Fruit fly (Drosophila melanogaster) whole organism, embryonic: Measurements from ENCODE around the gene CG33947.

Experiments
- ATbp ChIP-seq: fragments of 200-800 bp; sonication (Bioruptor generic); optimal IDR thresholded peaks from 2 replicates; lab custom pipeline; 2017; ENCODE audit warnings: missing biosample characterization, mild to moderate bottlenecking, missing genetic modification characterization, missing genetic modification reagents
- Antp ChIP-seq: fragments of 200-800 bp; sonication (Bioruptor generic); optimal IDR thresholded peaks from 3 replicates; lab custom pipeline; 2016; ENCODE audit warnings: missing biosample characterization, missing genetic modification characterization
- CG10147 ChIP-seq: fragments of 200-800 bp; sonication (Bioruptor generic); optimal IDR thresholded peaks from 2 replicates; lab custom pipeline; 2019; ENCODE audit warnings: missing biosample characterization, mild to moderate bottlenecking, missing genetic modification characterization, moderate library complexity
- CG11456 ChIP-seq: fragments of 200-800 bp; sonication (Bioruptor generic); IDR thresholded peaks from 3 replicates; pipeline ENCODE4 v1.3.6; 2022; ENCODE audit warnings: missing biosample characterization, missing genetic modification characterization
- CG11504 ChIP-seq: fragments of 200-800 bp; sonication (Bioruptor generic); optimal IDR thresholded peaks from 3 replicates; lab custom pipeline; 2019; ENCODE audit warnings: missing biosample characterization, mild to moderate bottlenecking, missing genetic modification characterization, moderate library complexity
- CG1603 ChIP-seq: fragments of 200-800 bp; sonication (Bioruptor generic); optimal IDR thresholded peaks from 2 replicates; lab custom pipeline; 2019; ENCODE audit warnings: missing biosample characterization, mild to moderate bottlenecking, missing genetic modification characterization, moderate library complexity
- CG17568 ChIP-seq: fragments of 200-800 bp; sonication (Bioruptor generic); optimal IDR thresholded peaks from 2 replicates; lab custom pipeline; 2018; ENCODE audit warnings: missing biosample characterization, mild to moderate bottlenecking, missing genetic modification characterization, moderate library complexity
- CG17612 ChIP-seq: fragments of 200-800 bp; sonication (Bioruptor generic); IDR thresholded peaks from 2 replicates; pipeline ENCODE4 v1.3.6; 2022; ENCODE audit warnings: missing biosample characterization, missing genetic modification characterization
- CG2712 ChIP-seq: fragments of 200-800 bp; optimal IDR thresholded peaks from 3 replicates; lab custom pipeline; 2019; ENCODE audit warnings: missing biosample characterization, mild to moderate bottlenecking, missing genetic modification characterization, moderate library complexity
- CG30403 ChIP-seq: fragments of 200-800 bp; sonication (Bioruptor generic); optimal IDR thresholded peaks from 3 replicates; lab custom pipeline; 2016; ENCODE audit warnings: missing biosample characterization, missing genetic modification characterization
- CG32767 ChIP-seq: fragments of 200-800 bp; sonication (Bioruptor generic); IDR thresholded peaks from 2 replicates; pipeline ENCODE4 v1.3.6; 2022; ENCODE audit warnings: missing biosample characterization, missing genetic modification characterization
- CG34224 ChIP-seq: fragments of 200-800 bp; sonication (Bioruptor generic); IDR thresholded peaks from 3 replicates; pipeline ENCODE4 v1.3.6; 2022; ENCODE audit warnings: missing biosample characterization, missing genetic modification characterization; ENCODE audit not compliant: partially characterized antibody
- CG4360 ChIP-seq: fragments of 200-800 bp; sonication (Bioruptor generic); IDR thresholded peaks from 2 replicates; pipeline ENCODE4 v1.3.6; 2022; ENCODE audit warnings: missing biosample characterization, missing genetic modification characterization
- CG4424 ChIP-seq: fragments of 200-800 bp; sonication (Bioruptor generic); optimal IDR thresholded peaks from 3 replicates; lab custom pipeline; 2016; ENCODE audit warnings: missing biosample characterization, missing genetic modification characterization
- CG4707 ChIP-seq: fragments of 200-800 bp; sonication (Bioruptor generic); optimal IDR thresholded peaks from 2 replicates; lab custom pipeline; 2018; ENCODE audit warnings: missing biosample characterization, mild to moderate bottlenecking, missing genetic modification characterization, moderate library complexity
- CG8089 ChIP-seq: fragments of 200-800 bp; sonication (Bioruptor generic); optimal IDR thresholded peaks from 3 replicates; lab custom pipeline; 2016; ENCODE audit warnings: missing biosample characterization, missing genetic modification characterization
- CG8388 ChIP-seq: fragments of 200-800 bp; sonication (Bioruptor generic); optimal IDR thresholded peaks from 2 replicates; lab custom pipeline; 2019; ENCODE audit warnings: missing biosample characterization, mild to moderate bottlenecking, missing genetic modification characterization, moderate library complexity
- CG8924 ChIP-seq: fragments of 200-800 bp; optimal IDR thresholded peaks from 3 replicates; lab custom pipeline; 2019; ENCODE audit warnings: missing biosample characterization, mild to moderate bottlenecking, missing genetic modification characterization, moderate library complexity
- Dip3 ChIP-seq: fragments of 200-800 bp; sonication (Bioruptor generic); optimal IDR thresholded peaks from 3 replicates; lab custom pipeline; 2016; ENCODE audit warnings: missing biosample characterization, missing genetic modification characterization
- Gsc ChIP-seq: fragments of 200-800 bp; sonication (Bioruptor generic); IDR thresholded peaks from 2 replicates; pipeline ENCODE4 v1.3.6; 2022; ENCODE audit warnings: missing biosample characterization, missing genetic modification characterization
- Hey ChIP-seq: fragments of 200-800 bp; sonication (Bioruptor generic); optimal IDR thresholded peaks from 3 replicates; lab custom pipeline; 2018; ENCODE audit warnings: missing biosample characterization, mild to moderate bottlenecking, missing genetic modification characterization
- Hsf ChIP-seq: fragments of 200-800 bp; sonication (Bioruptor generic); optimal IDR thresholded peaks from 3 replicates; lab custom pipeline; 2016; ENCODE audit warnings: missing biosample characterization, missing genetic modification characterization
- MBD-R2 ChIP-seq: fragments of 200-800 bp; sonication (Bioruptor generic); IDR thresholded peaks from 2 replicates; pipeline ENCODE4 v1.3.6; 2022; ENCODE audit warnings: missing biosample characterization, missing genetic modification characterization
- Med ChIP-seq: fragments of 200-800 bp; sonication (Bioruptor generic); peaks from one replicate; lab custom pipeline; 2016; ENCODE audit warnings: missing biosample characterization, missing genetic modification characterization, mild to moderate bottlenecking, inconsistent platforms, moderate library complexity
- Meics ChIP-seq: fragments of 200-800 bp; sonication (Bioruptor generic); optimal IDR thresholded peaks from 2 replicates; lab custom pipeline; 2017; ENCODE audit warnings: missing biosample characterization, mild to moderate bottlenecking, missing genetic modification characterization
- Rfx ChIP-seq: fragments of 200-800 bp; sonication (Bioruptor generic); IDR thresholded peaks from 2 replicates; pipeline ENCODE4 v1.3.6; 2022; ENCODE audit warnings: missing biosample characterization, missing genetic modification characterization
- Rx ChIP-seq: fragments of 200-800 bp; sonication (Bioruptor generic); IDR thresholded peaks from 2 replicates; pipeline ENCODE4 v1.3.6; 2022; ENCODE audit warnings: missing biosample characterization, missing genetic modification characterization
- Six4 ChIP-seq: fragments of 200-800 bp; sonication (Bioruptor generic); optimal IDR thresholded peaks from 2 replicates; lab custom pipeline; 2016; ENCODE audit warnings: missing biosample characterization, missing genetic modification characterization
- Sry-δ ChIP-seq: fragments of 200-800 bp; sonication (Bioruptor generic); optimal IDR thresholded peaks from 2 replicates; lab custom pipeline; 2016; ENCODE audit warnings: missing biosample characterization, missing genetic modification characterization
- Taf1 ChIP-seq: fragments of 200-800 bp; sonication (Bioruptor generic); IDR thresholded peaks from 2 replicates; pipeline ENCODE4 v1.3.6; 2022; ENCODE audit warnings: missing biosample characterization, missing genetic modification characterization
- al ChIP-seq: fragments of 200-800 bp; sonication (Bioruptor generic); IDR thresholded peaks from 2 replicates; pipeline ENCODE4 v1.3.6; 2022; ENCODE audit warnings: missing biosample characterization, missing genetic modification characterization
- chinmo ChIP-seq: fragments of 200-800 bp; sonication (Bioruptor generic); IDR thresholded peaks from 4 replicates; pipeline ENCODE4 v1.3.6; 2022; ENCODE audit warnings: missing biosample characterization, missing genetic modification characterization; ENCODE audit not compliant: partially characterized antibody
- chn ChIP-seq: fragments of 200-800 bp; sonication (Bioruptor generic); optimal IDR thresholded peaks from 2 replicates; lab custom pipeline; 2016; ENCODE audit warnings: missing biosample characterization, missing genetic modification characterization
- dysf ChIP-seq: fragments of 200-800 bp; sonication (Bioruptor generic); IDR thresholded peaks from 3 replicates; pipeline ENCODE4 v1.3.6; 2022; ENCODE audit warnings: missing biosample characterization, missing genetic modification characterization
- ewg ChIP-seq: fragments of 200-800 bp; sonication (Bioruptor generic); optimal IDR thresholded peaks from 3 replicates; lab custom pipeline; 2017; ENCODE audit warnings: mild to moderate bottlenecking, missing biosample characterization, missing genetic modification reagents, missing genetic modification characterization
- grau ChIP-seq: fragments of 200-800 bp; optimal IDR thresholded peaks from 3 replicates; lab custom pipeline; 2019; ENCODE audit warnings: missing biosample characterization, mild to moderate bottlenecking, missing genetic modification characterization, moderate library complexity
- jumu ChIP-seq: fragments of 200-800 bp; sonication (Bioruptor generic); optimal IDR thresholded peaks from 3 replicates; lab custom pipeline; 2016; ENCODE audit warnings: missing biosample characterization, missing genetic modification characterization
- lmd ChIP-seq: fragments of 200-800 bp; sonication (Bioruptor generic); IDR thresholded peaks from 2 replicates; pipeline ENCODE4 v1.3.6; 2022; ENCODE audit warnings: missing biosample characterization, missing genetic modification characterization
- onecut ChIP-seq: fragments of 200-800 bp; sonication (Bioruptor generic); IDR thresholded peaks from 2 replicates; pipeline ENCODE4 v1.3.6; 2022; ENCODE audit warnings: missing biosample characterization, missing genetic modification characterization
- org-1 ChIP-seq: fragments of 200-800 bp; sonication (Bioruptor generic); optimal IDR thresholded peaks from 2 replicates; lab custom pipeline; 2017; ENCODE audit warnings: missing biosample characterization, missing genetic modification characterization
- p53 ChIP-seq: fragments of 200-800 bp; sonication (Bioruptor generic); optimal IDR thresholded peaks from 2 replicates; lab custom pipeline; 2016; ENCODE audit warnings: missing biosample characterization, missing genetic modification characterization
- pan ChIP-seq, 4 experiments: fragments of >200 bp in 3 of 4; fragments of 200-800 bp in 1 of 4; sonication (Bioruptor generic) in 1 of 4; optimal IDR thresholded peaks in 3 of 4; IDR thresholded peaks in 1 of 4; 2 replicates each; pipeline versions ENCODE4 v1.3.6 to Lab custom; 2017 to 2022; ENCODE audit warnings: missing biosample characterization in 2 of 4, missing genetic modification characterization in 2 of 4, mixed read lengths in 1 of 4
- pfk ChIP-seq: fragments of 200-800 bp; sonication (Bioruptor generic); optimal IDR thresholded peaks from 2 replicates; lab custom pipeline; 2018; ENCODE audit warnings: missing biosample characterization, mild to moderate bottlenecking, missing genetic modification characterization, moderate library complexity
- psq ChIP-seq: fragments of 200-800 bp; sonication (Bioruptor generic); optimal IDR thresholded peaks from 2 replicates; lab custom pipeline; 2017; ENCODE audit warnings: missing biosample characterization, missing genetic modification characterization
- run ChIP-seq: fragments of 200-800 bp; sonication (Bioruptor generic); optimal IDR thresholded peaks from 3 replicates; lab custom pipeline; 2018; ENCODE audit warnings: missing biosample characterization, mild to moderate bottlenecking, missing genetic modification characterization
- sens ChIP-seq: fragments of 200-800 bp; sonication (Bioruptor generic); peaks from one replicate; lab custom pipeline; 2016; ENCODE audit warnings: missing biosample characterization, missing genetic modification characterization
- tin ChIP-seq: fragments of 200-800 bp; sonication (Bioruptor generic); optimal IDR thresholded peaks from 3 replicates; lab custom pipeline; 2016; ENCODE audit warnings: missing biosample characterization, missing genetic modification characterization
- unc-4 ChIP-seq: fragments of 200-800 bp; sonication (Bioruptor generic); IDR thresholded peaks from 2 replicates; pipeline ENCODE4 v1.3.6; 2022; ENCODE audit warnings: missing biosample characterization, missing genetic modification characterization; ENCODE audit not compliant: partially characterized antibody
- zf30C ChIP-seq: fragments of 200-800 bp; sonication (Bioruptor generic); optimal IDR thresholded peaks from 3 replicates; lab custom pipeline; 2018; ENCODE audit warnings: missing biosample characterization, mild to moderate bottlenecking, missing genetic modification characterization
- zfh2 ChIP-seq: fragments of 200-800 bp; sonication (Bioruptor generic); optimal IDR thresholded peaks from 2 replicates; lab custom pipeline; 2016; ENCODE audit warnings: missing biosample characterization, missing genetic modification characterization

CG33947 gene

dm6 chr3L:11119396-11119900 is 23.2 kb downstream of the CG33947 start (continued):
- TF ChIP-seq ATbp (GFP tag; lab: Kevin White, UChicago) (no peak), zfh2 (GFP tag; lab: Kevin White, UChicago) (peak; percentile 32), run (tag; lab: Kevin White, UChicago) (no peak), sens (peak; percentile 14), Rfx (GFP tag; lab: Robert Waterston, UW) (peak; percentile 63), CG32767 (peak; percentile 16; the same call in 1 of the 2 replicates), CG34224 (GFP tag; lab: Robert Waterston, UW) (0 out of 3 replicates have a peak, but pooled peaks have one; percentile 51), Hey (tag; lab: Kevin White, UChicago) (no peak), CG17568 (GFP tag; lab: Kevin White, UChicago) (peak; percentile 61), chinmo (GFP tag; lab: Robert Waterston, UW) (peak; percentile 82; the same call in 2 of the 4 replicates), CG11456 (GFP tag; lab: Robert Waterston, UW) (0 out of 3 replicates have a peak, but pooled peaks have one; percentile 70), lmd (GFP tag; lab: Robert Waterston, UW) (peak; percentile 45), unc-4 (GFP tag; lab: Robert Waterston, UW) (no peak), MBD-R2 (0 out of 2 replicates have a peak, but pooled peaks have one; percentile 13), dysf (GFP tag; lab: Robert Waterston, UW) (peak; percentile 38; the same call in 1 of the 3 replicates), grau (tag; lab: Kevin White, UChicago) (peak; percentile 5), Sry-δ (no peak), chn (GFP tag; lab: Kevin White, UChicago) (peak; percentile 33), CG4707 (GFP tag; lab: Kevin White, UChicago) (no peak), Med (GFP tag; lab: Kevin White, UChicago) (peak; percentile 58), Antp (GFP tag; lab: Kevin White, UChicago) (peak; percentile 29), CG1603 (tag; lab: Kevin White, UChicago) (no peak), CG10147 (GFP tag; lab: Kevin White, UChicago) (no peak), zf30C (peak; percentile 15), CG17612 (GFP tag; lab: Robert Waterston, UW) (peak; percentile 42; the same call in 1 of the 2 replicates), al (GFP tag; lab: Robert Waterston, UW) (peak; percentile 40; the same call in 1 of the 2 replicates), onecut (peak; percentile 54)

dm6 chr3L:11119901-11120418 is 23.7 kb downstream of the CG33947 start:
- TF ChIP-seq CG8089 (GFP tag; lab: Kevin White, UChicago) (no peak), p53 (GFP tag; lab: Kevin White, UChicago) (no peak), CG2712 (tag; lab: Kevin White, UChicago) (no peak), psq (GFP tag; lab: Kevin White, UChicago) (peak; percentile 10), Dip3 (no peak), Rx (GFP tag; lab: Robert Waterston, UW) (no peak), Hsf (no peak), Meics (GFP tag; lab: Kevin White, UChicago) (peak; percentile 50), lmd (GFP tag; lab: Robert Waterston, UW) (no peak), CG4360 (peak; percentile 5; the same call in 1 of the 2 replicates), tin (GFP tag; lab: Kevin White, UChicago) (no peak), org-1 (GFP tag; lab: Kevin White, UChicago) (peak; percentile 66), CG4424 (GFP tag; lab: Kevin White, UChicago) (no peak), CG11504 (tag; lab: Kevin White, UChicago) (no peak), CG30403 (GFP tag; lab: Kevin White, UChicago) (no peak), pan (optimal IDR thresholded peaks at IDR 0.05; lab: Kevin White, UChicago) (no peak), pan (GFP tag; optimal IDR thresholded peaks at IDR 0.05 in 1 of 2, IDR thresholded peaks at IDR 0.05 in 1 of 2) (no peak), pfk (peak; percentile 55), CG8388 (GFP tag; lab: Kevin White, UChicago) (no peak), Gsc (GFP tag; lab: Robert Waterston, UW) (no peak), CG8924 (peak; percentile 46), Taf1 (GFP tag; lab: Robert Waterston, UW) (no peak), Six4 (GFP tag; lab: Kevin White, UChicago) (no peak), ewg (GFP tag; lab: Kevin White, UChicago) (peak; percentile 64), jumu (GFP tag; lab: Kevin White, UChicago) (peak; percentile 14)
